Worm (Caenorhabditis elegans) whole organism, L2 larva: Measurements from ENCODE around the gene gldi-3.

Experiments
- F13H6.1 ChIP-seq: sonication (generic microtip); optimal IDR thresholded peaks from 2 replicates; lab custom pipeline; 2016; ENCODE audit warnings: missing genetic modification characterization, missing compliant biosample characterization
- Y55F3AM.14 ChIP-seq: fragments of 200-800 bp; sonication (Bioruptor generic); optimal IDR thresholded peaks from 2 replicates; lab custom pipeline; 2018; ENCODE audit warnings: mild to moderate bottlenecking, missing genetic modification characterization, missing compliant biosample characterization
- ZK546.5 ChIP-seq: sonication (generic microtip); optimal IDR thresholded peaks from 2 replicates; lab custom pipeline; 2017; ENCODE audit warnings: missing biosample characterization, missing genetic modification characterization
- alr-1 ChIP-seq: fragments of 150-350 bp; optimal IDR thresholded peaks from 2 replicates; lab custom pipeline; 2014; ENCODE audit warnings: missing biosample characterization, missing genetic modification characterization
- aly-2 ChIP-seq: fragments of 150-350 bp; optimal IDR thresholded peaks from 2 replicates; lab custom pipeline; 2014; ENCODE audit warnings: missing biosample characterization, missing genetic modification characterization
- ceh-16 ChIP-seq: fragments of 150-350 bp; optimal IDR thresholded peaks from 2 replicates; lab custom pipeline; 2014; ENCODE audit warnings: missing biosample characterization, missing genetic modification characterization
- ceh-82 ChIP-seq: fragments of 150-350 bp; optimal IDR thresholded peaks from 2 replicates; lab custom pipeline; 2014; ENCODE audit warnings: missing biosample characterization, missing genetic modification characterization
- crh-2 ChIP-seq: sonication (generic microtip); optimal IDR thresholded peaks from 2 replicates; lab custom pipeline; 2017; ENCODE audit warnings: missing biosample characterization, missing genetic modification characterization
- egl-27 ChIP-seq: sonication (generic microtip); optimal IDR thresholded peaks from 3 replicates; lab custom pipeline; 2017; ENCODE audit warnings: missing biosample characterization, missing genetic modification reagents, missing genetic modification characterization
- elt-3 ChIP-seq: sonication (generic microtip); optimal IDR thresholded peaks from 2 replicates; lab custom pipeline; 2017; ENCODE audit warnings: missing biosample characterization, missing genetic modification characterization
- fos-1 ChIP-seq: fragments of 150-350 bp; optimal IDR thresholded peaks from 2 replicates; lab custom pipeline; 2014; ENCODE audit warnings: missing biosample characterization, missing genetic modification characterization
- lin-13 ChIP-seq: fragments of 150-350 bp; optimal IDR thresholded peaks from 2 replicates; lab custom pipeline; 2014; ENCODE audit warnings: missing biosample characterization, missing genetic modification reagents, missing genetic modification characterization
- lsy-2 ChIP-seq, 2 experiments: fragments of 150-350 bp in 1 of 2; sonication (generic microtip) in 1 of 2; optimal IDR thresholded peaks; 2 replicates each; lab custom pipeline; 2014 to 2017; ENCODE audit warnings: missing biosample characterization in 2 of 2, missing genetic modification characterization in 2 of 2
- mab-5 ChIP-seq: fragments of 150-350 bp; optimal IDR thresholded peaks from 2 replicates; lab custom pipeline; 2014; ENCODE audit warnings: missing biosample characterization, missing genetic modification characterization
- mbf-1 ChIP-seq: sonication (generic microtip); optimal IDR thresholded peaks from 2 replicates; lab custom pipeline; 2017; ENCODE audit warnings: missing biosample characterization, missing genetic modification characterization
- nhr-10 ChIP-seq: sonication (generic microtip); optimal IDR thresholded peaks from 2 replicates; lab custom pipeline; 2017; ENCODE audit warnings: missing biosample characterization, missing genetic modification characterization
- nhr-11 ChIP-seq: fragments of 150-350 bp; optimal IDR thresholded peaks from 2 replicates; lab custom pipeline; 2014; ENCODE audit warnings: missing biosample characterization, missing genetic modification characterization
- nhr-12 ChIP-seq: fragments of 150-350 bp; optimal IDR thresholded peaks from 2 replicates; lab custom pipeline; 2014; ENCODE audit warnings: missing biosample characterization, missing genetic modification characterization
- nhr-129 ChIP-seq: fragments of 150-350 bp; optimal IDR thresholded peaks from 2 replicates; lab custom pipeline; 2014; ENCODE audit warnings: missing biosample characterization, missing genetic modification characterization
- nhr-23 ChIP-seq: fragments of 150-350 bp; optimal IDR thresholded peaks from 2 replicates; lab custom pipeline; 2014; ENCODE audit warnings: missing biosample characterization, missing genetic modification reagents, missing genetic modification characterization
- nhr-237 ChIP-seq: fragments of 150-350 bp; optimal IDR thresholded peaks from 2 replicates; lab custom pipeline; 2014; ENCODE audit warnings: missing biosample characterization, missing genetic modification characterization
- nhr-25 ChIP-seq: fragments of 150-350 bp; sonication (generic microtip); optimal IDR thresholded peaks from 3 replicates; lab custom pipeline; 2014; ENCODE audit warnings: missing biosample characterization, missing genetic modification characterization
- nhr-6 ChIP-seq: fragments of 150-350 bp; optimal IDR thresholded peaks from 2 replicates; lab custom pipeline; 2014; ENCODE audit warnings: missing biosample characterization, missing genetic modification characterization
- nhr-77 ChIP-seq: fragments of 150-350 bp; optimal IDR thresholded peaks from 2 replicates; lab custom pipeline; 2014; ENCODE audit warnings: missing biosample characterization, missing genetic modification characterization
- peb-1 ChIP-seq: fragments of 150-350 bp; optimal IDR thresholded peaks from 2 replicates; lab custom pipeline; 2014; ENCODE audit warnings: missing biosample characterization, missing genetic modification characterization
- sma-3 ChIP-seq: sonication (generic microtip); optimal IDR thresholded peaks from 2 replicates; lab custom pipeline; 2016; ENCODE audit warnings: missing genetic modification reagents, missing genetic modification characterization, missing compliant biosample characterization
- sma-9 ChIP-seq, 2 experiments: fragments of 150-350 bp in 1 of 2; sonication (generic microtip) in 1 of 2; optimal IDR thresholded peaks; 2 replicates each; lab custom pipeline; 2014 to 2016; ENCODE audit warnings: missing genetic modification characterization in 2 of 2, mild to moderate bottlenecking in 1 of 2, missing biosample characterization in 1 of 2, missing compliant biosample characterization in 1 of 2, missing genetic modification reagents in 1 of 2, moderate library complexity in 1 of 2
- snpc-4 ChIP-seq: fragments of 150-350 bp; optimal IDR thresholded peaks from 2 replicates; lab custom pipeline; 2014; ENCODE audit warnings: missing biosample characterization, missing genetic modification characterization
- unc-55 ChIP-seq: fragments of 150-350 bp; sonication (generic microtip); optimal IDR thresholded peaks from 3 replicates; lab custom pipeline; 2014; ENCODE audit warnings: missing biosample characterization, missing genetic modification reagents, missing genetic modification characterization
- unc-62 ChIP-seq: fragments of 150-350 bp; optimal IDR thresholded peaks from 2 replicates; lab custom pipeline; 2014; ENCODE audit warnings: missing biosample characterization, missing genetic modification reagents, missing genetic modification characterization
- zag-1 ChIP-seq: fragments of 150-350 bp; optimal IDR thresholded peaks from 2 replicates; lab custom pipeline; 2014; ENCODE audit warnings: missing biosample characterization, missing genetic modification characterization
- ztf-1 ChIP-seq: fragments of 200-800 bp; sonication (Bioruptor generic); conservative IDR thresholded peaks from 2 replicates; pipeline ENCODE4 v1.3.6; 2022; ENCODE audit warnings: missing genetic modification characterization, missing compliant biosample characterization
- ztf-11 ChIP-seq: sonication (generic microtip); optimal IDR thresholded peaks from 2 replicates; lab custom pipeline; 2017; ENCODE audit warnings: missing biosample characterization, missing genetic modification characterization

The gldi-3 gene

DNA sequence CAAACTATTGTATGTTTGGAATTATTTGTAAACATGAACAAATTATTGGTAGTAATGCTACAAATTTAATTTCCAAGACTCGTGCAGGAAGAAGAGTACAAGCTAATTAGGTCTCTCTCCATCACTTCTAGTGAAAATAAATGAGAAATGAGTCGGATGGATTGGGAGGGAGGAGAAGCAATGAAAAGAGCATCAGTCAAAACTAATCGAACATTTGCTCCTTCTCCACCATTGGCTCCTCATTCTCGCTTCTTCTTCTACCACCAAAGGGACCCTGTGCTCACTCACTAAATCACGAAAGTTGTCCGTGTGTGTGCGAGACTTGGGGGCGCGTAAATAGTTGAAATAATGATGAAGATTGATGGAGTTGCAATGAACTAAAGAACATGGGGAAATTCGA is 26.9 kb upstream of the gldi-3 start (continued):
- TF ChIP-seq nhr-10 (tag; lab: Kevin White, UChicago): no peak
- TF ChIP-seq nhr-23 (tag; lab: Kevin White, UChicago): no peak
- TF ChIP-seq nhr-25 (tag; lab: Kevin White, UChicago): no peak
- TF ChIP-seq nhr-77 (tag; lab: Kevin White, UChicago): no peak
- TF ChIP-seq sma-3 (GFP tag; lab: Kevin White, UChicago): no peak
- TF ChIP-seq lsy-2 (tag; optimal IDR thresholded peaks at IDR 0.05; lab: Kevin White, UChicago): peak in 1 of 2 experiments; percentile 59
- no peak for TF ChIP-seq snpc-4 (tag; lab: Kevin White, UChicago)
- TF ChIP-seq mab-5: peak; percentile 93
- no peak for TF ChIP-seq nhr-11
- TF ChIP-seq egl-27 (tag; lab: Kevin White, UChicago): no peak
- TF ChIP-seq Y55F3AM.14 (GFP tag; lab: Kevin White, UChicago): no peak
- TF ChIP-seq nhr-129: peak; percentile 33
- TF ChIP-seq mbf-1 (tag; lab: Kevin White, UChicago): no peak
- no peak for TF ChIP-seq aly-2 (tag; lab: Kevin White, UChicago)
- TF ChIP-seq nhr-237 (tag; lab: Kevin White, UChicago): no peak
- TF ChIP-seq lin-13 (GFP tag; lab: Kevin White, UChicago): no peak
- no peak for TF ChIP-seq peb-1 (tag; lab: Kevin White, UChicago)
- no peak for TF ChIP-seq elt-3 (tag; lab: Kevin White, UChicago)
- no peak for TF ChIP-seq ZK546.5 (tag; lab: Kevin White, UChicago)
- no peak for TF ChIP-seq nhr-12 (tag; lab: Kevin White, UChicago)
- TF ChIP-seq ztf-11 (tag; lab: Kevin White, UChicago): no peak
- peak; percentile 50 for TF ChIP-seq zag-1 (tag; lab: Kevin White, UChicago)
- no peak for TF ChIP-seq ztf-1 (GFP tag; lab: Robert Waterston, UW)
- no peak for TF ChIP-seq ceh-82 (tag; lab: Kevin White, UChicago)
- TF ChIP-seq unc-62: peak; percentile 46
- no peak for TF ChIP-seq nhr-6

DNA sequence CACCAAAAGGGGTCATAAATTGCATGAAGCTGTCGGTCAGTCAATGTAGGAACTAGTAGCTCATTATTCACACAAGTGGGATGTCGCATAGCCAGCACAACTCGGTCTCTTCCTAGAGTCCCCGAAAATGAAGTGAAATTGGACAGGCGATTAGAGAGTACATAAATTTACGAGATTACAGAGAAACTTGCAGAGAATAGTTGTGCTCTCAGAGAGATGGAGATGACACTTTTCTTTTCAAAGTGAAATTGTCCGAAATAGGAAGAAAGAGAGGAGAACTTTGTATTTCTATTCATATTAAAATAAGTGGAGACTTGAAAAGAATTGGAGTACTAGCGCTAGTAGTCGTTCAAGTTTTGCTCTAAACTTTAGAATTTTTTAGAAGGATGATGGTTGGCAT is 25.7 kb upstream of the gldi-3 start:
- no peak for TF ChIP-seq nhr-11
- TF ChIP-seq unc-55: peak; percentile 48
- peak; percentile 32 for TF ChIP-seq sma-9 (GFP tag; optimal IDR thresholded peaks at IDR 0.05; lab: Kevin White, UChicago)
- TF ChIP-seq sma-9 (tag; optimal IDR thresholded peaks at IDR 0.05; lab: Kevin White, UChicago): no peak
- peak in 1 of 2 experiments; percentile 15 for TF ChIP-seq lsy-2 (tag; optimal IDR thresholded peaks at IDR 0.05; lab: Kevin White, UChicago)
- no peak for TF ChIP-seq ceh-16 (tag; lab: Kevin White, UChicago)

DNA sequence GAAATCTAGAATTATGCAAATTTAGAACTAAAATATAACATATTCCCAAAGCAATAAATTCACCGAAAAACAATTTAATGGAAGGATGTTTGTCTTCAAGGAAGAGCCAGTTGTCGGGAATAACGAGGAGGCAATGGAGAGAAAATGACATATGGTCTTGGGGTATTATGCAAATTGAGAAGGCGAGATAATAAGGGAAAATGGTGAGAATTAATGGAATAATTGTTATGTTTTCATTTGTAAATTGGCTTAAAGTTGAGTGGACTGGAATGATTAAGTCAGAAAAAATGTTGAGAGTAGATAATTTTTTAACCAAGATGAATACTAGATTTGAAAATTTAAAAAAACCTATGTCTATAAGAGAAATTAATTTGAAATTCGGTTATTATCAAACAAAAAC is 25.0 kb upstream of the gldi-3 start:
- no peak for TF ChIP-seq elt-3 (tag; lab: Kevin White, UChicago)

DNA sequence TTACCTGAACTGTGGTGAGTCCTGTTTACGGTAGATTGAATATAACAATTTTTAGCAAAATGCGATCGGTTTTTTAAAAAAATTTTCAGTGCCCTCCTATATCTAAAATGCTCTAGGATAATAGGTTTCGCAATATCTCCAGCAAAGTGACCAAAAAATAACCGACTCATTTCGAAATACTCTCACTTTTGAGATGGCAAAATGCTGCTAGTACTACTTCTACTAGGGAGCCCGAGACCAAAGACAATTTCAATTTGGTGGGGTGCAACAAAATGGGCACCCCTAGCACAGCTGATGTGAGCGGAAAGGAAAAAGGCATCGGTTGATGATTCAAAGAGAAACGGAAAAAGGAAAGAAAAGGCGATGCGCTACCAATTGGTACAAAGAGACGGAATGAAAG is 23.6 kb upstream of the gldi-3 start:
- no peak for TF ChIP-seq alr-1 (tag; lab: Kevin White, UChicago)
- TF ChIP-seq ceh-16 (tag; lab: Kevin White, UChicago): no peak
- TF ChIP-seq zag-1 (tag; lab: Kevin White, UChicago): no peak
- TF ChIP-seq nhr-77 (tag; lab: Kevin White, UChicago): no peak
- TF ChIP-seq unc-55: peak; percentile 9
- TF ChIP-seq, all 48 proteins: peak for 1

DNA sequence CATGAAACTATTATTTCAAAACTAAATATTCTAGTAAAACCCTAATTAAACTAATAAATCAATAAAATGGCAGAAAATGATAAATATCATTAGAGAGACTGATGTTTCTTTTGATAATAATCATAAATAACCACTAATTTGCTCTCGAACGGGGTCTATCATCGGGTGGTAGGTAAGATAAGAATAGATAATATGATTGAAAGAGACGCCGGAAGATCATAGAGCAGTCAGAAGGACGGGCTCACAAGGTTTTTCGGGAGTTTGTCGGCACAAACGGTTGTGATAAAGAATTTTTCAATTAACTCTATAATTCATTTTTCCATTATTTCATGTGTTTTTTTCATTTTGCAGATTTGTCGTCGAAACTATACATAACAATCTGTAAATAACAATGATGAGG is 21.2 kb upstream of the gldi-3 start:
- TF ChIP-seq sma-9 (GFP tag; optimal IDR thresholded peaks at IDR 0.05; lab: Kevin White, UChicago) (peak; percentile 34), sma-9 (tag; optimal IDR thresholded peaks at IDR 0.05; lab: Kevin White, UChicago) (no peak), nhr-237 (tag; lab: Kevin White, UChicago) (no peak), crh-2 (tag; lab: Kevin White, UChicago) (peak; percentile 14), F13H6.1 (tag; lab: Kevin White, UChicago) (peak; percentile 42), nhr-12 (tag; lab: Kevin White, UChicago) (no peak), ztf-11 (tag; lab: Kevin White, UChicago) (no peak), fos-1 (peak; percentile 91)

DNA sequence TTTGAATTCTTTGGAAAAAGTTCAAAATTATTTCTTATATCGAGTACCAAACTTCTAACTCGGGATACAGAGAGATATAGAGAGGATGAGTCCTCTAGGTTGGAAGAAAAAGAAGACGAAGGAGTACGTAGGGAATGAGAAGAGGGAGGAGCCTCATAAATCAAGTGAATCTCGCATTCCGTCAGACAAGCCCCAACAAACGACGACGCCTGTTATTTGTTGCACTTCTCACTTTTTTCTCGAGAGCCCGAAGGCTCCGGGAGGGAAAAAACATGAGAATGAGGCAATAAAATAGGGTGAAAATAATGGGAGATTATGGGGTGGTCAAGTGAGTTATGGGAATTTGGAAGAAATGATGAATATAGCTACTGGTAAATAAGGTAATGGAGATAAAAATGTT is 19.8 kb upstream of the gldi-3 start:
- TF ChIP-seq mab-5 (peak; percentile 93), nhr-129 (peak; percentile 25), unc-55 (peak; percentile 23), F13H6.1 (tag; lab: Kevin White, UChicago) (peak; percentile 1), nhr-12 (tag; lab: Kevin White, UChicago) (no peak), nhr-6 (no peak), lsy-2 (tag; optimal IDR thresholded peaks at IDR 0.05; lab: Kevin White, UChicago) (peak in 1 of 2 experiments; percentile 21), unc-62 (no peak), crh-2 (tag; lab: Kevin White, UChicago) (no peak), nhr-25 (tag; lab: Kevin White, UChicago) (no peak), sma-9 (GFP tag; optimal IDR thresholded peaks at IDR 0.05; lab: Kevin White, UChicago) (peak; percentile 23), sma-9 (tag; optimal IDR thresholded peaks at IDR 0.05; lab: Kevin White, UChicago) (no peak)
